Worm (Caenorhabditis elegans) whole organism, L1 larva: ENCODE data around the gene F35D2.2.

Experiments used
- ceh-8 ChIP-seq: fragments of 200-800 bp; sonication (Bioruptor generic); optimal IDR thresholded peaks from 2 replicates; lab custom pipeline; 2018; ENCODE audit warnings: mild to moderate bottlenecking, missing genetic modification characterization, moderate library complexity, missing compliant biosample characterization
- fkh-4 ChIP-seq: sonication (generic microtip); optimal IDR thresholded peaks from 2 replicates; lab custom pipeline; 2016; ENCODE audit warnings: missing compliant biosample characterization, missing genetic modification characterization, borderline replicate concordance
- fos-1 ChIP-seq: fragments of 150-350 bp; optimal IDR thresholded peaks from 2 replicates; lab custom pipeline; 2014; ENCODE audit warnings: missing biosample characterization, missing genetic modification characterization
- lin-14 ChIP-seq: fragments of 200-800 bp; sonication (Bioruptor generic); optimal IDR thresholded peaks from 2 replicates; lab custom pipeline; 2018; ENCODE audit warnings: mild to moderate bottlenecking, missing genetic modification characterization, moderate library complexity, missing compliant biosample characterization
- mef-2 ChIP-seq: fragments of 150-350 bp; optimal IDR thresholded peaks from 2 replicates; lab custom pipeline; 2014; ENCODE audit warnings: missing biosample characterization, missing genetic modification characterization
- nhr-237 ChIP-seq: fragments of 150-350 bp; optimal IDR thresholded peaks from 2 replicates; lab custom pipeline; 2014; ENCODE audit warnings: missing biosample characterization, missing genetic modification characterization

ce11 chrII:7614334-7614733 is 40.1 kb downstream of the F35D2.2 start:
- TF ChIP-seq lin-14 (GFP tag; lab: Kevin White, UChicago), result peak; percentile 38
- no peak for TF ChIP-seq fos-1 (tag; lab: Kevin White, UChicago)
- TF ChIP-seq mef-2, result no peak
- no peak for TF ChIP-seq ceh-8
- no peak for TF ChIP-seq nhr-237 (tag; lab: Kevin White, UChicago)
- no peak for TF ChIP-seq fkh-4 (tag; lab: Kevin White, UChicago)
